Worm (Caenorhabditis elegans) whole organism, L1 larva: ENCODE results near the gene F59E11.7.

Source experiments
- C04F5.9 ChIP-seq: sonication (generic microtip); optimal IDR thresholded peaks from 2 replicates; lab custom pipeline; 2016; ENCODE audit warnings: missing genetic modification characterization, missing compliant biosample characterization
- C16A3.4 ChIP-seq: fragments of 150-350 bp; optimal IDR thresholded peaks from 2 replicates; lab custom pipeline; 2014; ENCODE audit warnings: missing biosample characterization, missing genetic modification characterization
- Y116A8C.19 ChIP-seq: sonication (generic microtip); optimal IDR thresholded peaks from 2 replicates; lab custom pipeline; 2016; ENCODE audit warnings: missing compliant biosample characterization, missing genetic modification characterization, borderline replicate concordance
- aha-1 ChIP-seq: fragments of 150-350 bp; optimal IDR thresholded peaks from 2 replicates; lab custom pipeline; 2014; ENCODE audit warnings: missing biosample characterization, missing genetic modification characterization
- ama-1 ChIP-seq: fragments of 150-350 bp; optimal IDR thresholded peaks from 2 replicates; lab custom pipeline; 2014
- ceh-88 ChIP-seq: fragments of 200-800 bp; sonication (Bioruptor generic); IDR thresholded peaks from 2 replicates; pipeline ENCODE4 v1.3.6; 2022; ENCODE audit warnings: missing genetic modification characterization, missing compliant biosample characterization
- egl-13 ChIP-seq: sonication (generic microtip); optimal IDR thresholded peaks from 2 replicates; lab custom pipeline; 2016; ENCODE audit warnings: missing genotype, missing genetic modification reagents, missing genetic modification characterization, missing compliant biosample characterization
- elt-3 ChIP-seq, 6 experiments: fragments of 150-350 bp in 1 of 6; sonication (generic microtip); optimal IDR thresholded peaks; 2 replicates each; lab custom pipeline; 2017 to 2018; ENCODE audit warnings: missing biosample characterization in 6 of 6, missing genetic modification characterization in 6 of 6, inconsistent platforms in 1 of 6
- ets-5 ChIP-seq: fragments of 200-800 bp; sonication (Bioruptor generic); IDR thresholded peaks from 2 replicates; pipeline ENCODE4 v1.3.6; 2022; ENCODE audit warnings: missing genetic modification characterization, missing compliant biosample characterization
- fkh-10 ChIP-seq: sonication (generic microtip); optimal IDR thresholded peaks from 2 replicates; lab custom pipeline; 2017; ENCODE audit warnings: missing biosample characterization, missing genetic modification reagents, missing genetic modification characterization
- fkh-4 ChIP-seq: sonication (generic microtip); optimal IDR thresholded peaks from 2 replicates; lab custom pipeline; 2016; ENCODE audit warnings: missing compliant biosample characterization, missing genetic modification characterization, borderline replicate concordance
- fkh-8 ChIP-seq: sonication (generic microtip); optimal IDR thresholded peaks from 2 replicates; lab custom pipeline; 2016; ENCODE audit warnings: mild to moderate bottlenecking, missing genetic modification characterization, missing compliant biosample characterization
- grh-1 ChIP-seq: fragments of 200-800 bp; sonication (Bioruptor generic); IDR thresholded peaks from 2 replicates; pipeline ENCODE4 v1.3.6; 2022; ENCODE audit warnings: missing genetic modification reagents, missing genetic modification characterization, missing compliant biosample characterization
- hlh-17 ChIP-seq: fragments of 200-800 bp; sonication (Bioruptor generic); optimal IDR thresholded peaks from 2 replicates; lab custom pipeline; 2018; ENCODE audit warnings: missing genetic modification characterization, mild to moderate bottlenecking, missing compliant biosample characterization, moderate library complexity, borderline replicate concordance
- hlh-4 ChIP-seq: sonication (generic microtip); optimal IDR thresholded peaks from 2 replicates; lab custom pipeline; 2016; ENCODE audit warnings: mild to moderate bottlenecking, missing genetic modification characterization, missing compliant biosample characterization
- lin-13 ChIP-seq: fragments of 150-350 bp; optimal IDR thresholded peaks from 2 replicates; lab custom pipeline; 2014; ENCODE audit warnings: missing biosample characterization, missing genetic modification reagents, missing genetic modification characterization
- lin-35 ChIP-seq, 2 experiments: fragments of 150-350 bp; optimal IDR thresholded peaks; 2 replicates each; lab custom pipeline; 2014; ENCODE audit warnings: missing biosample characterization in 2 of 2, missing genetic modification characterization in 2 of 2, missing genetic modification reagents in 2 of 2
- lir-3 ChIP-seq: sonication (generic microtip); optimal IDR thresholded peaks from 2 replicates; lab custom pipeline; 2016; ENCODE audit warnings: mild to moderate bottlenecking, missing genetic modification characterization, moderate library complexity, missing compliant biosample characterization; ENCODE audit not compliant: poor library complexity
- mab-9 ChIP-seq: fragments of 200-800 bp; sonication (Bioruptor generic); IDR thresholded peaks from 2 replicates; pipeline ENCODE4 v1.3.6; 2022; ENCODE audit warnings: missing genetic modification reagents, missing genetic modification characterization, missing compliant biosample characterization
- nhr-11 ChIP-seq: fragments of 150-350 bp; optimal IDR thresholded peaks from 2 replicates; lab custom pipeline; 2014; ENCODE audit warnings: missing biosample characterization, missing genetic modification characterization
- nhr-12 ChIP-seq: sonication (generic microtip); optimal IDR thresholded peaks from 2 replicates; lab custom pipeline; 2017; ENCODE audit warnings: missing biosample characterization, missing genetic modification characterization
- nhr-19 ChIP-seq: fragments of 200-800 bp; sonication (Bioruptor generic); conservative IDR thresholded peaks from 2 replicates; pipeline ENCODE4 v1.3.6; 2022; ENCODE audit warnings: missing genetic modification characterization, missing compliant biosample characterization
- nhr-28 ChIP-seq: fragments of 150-350 bp; optimal IDR thresholded peaks from 2 replicates; lab custom pipeline; 2014; ENCODE audit warnings: missing biosample characterization, missing genetic modification characterization
- nhr-47 ChIP-seq: sonication (generic microtip); optimal IDR thresholded peaks from 2 replicates; lab custom pipeline; 2016; ENCODE audit warnings: mild to moderate bottlenecking, missing genetic modification characterization, moderate library complexity, missing compliant biosample characterization
- nhr-76 ChIP-seq: sonication (generic microtip); optimal IDR thresholded peaks from 2 replicates; lab custom pipeline; 2017; ENCODE audit warnings: missing biosample characterization, missing genetic modification characterization
- nhr-77 ChIP-seq: fragments of 150-350 bp; optimal IDR thresholded peaks from 2 replicates; lab custom pipeline; 2014; ENCODE audit warnings: missing biosample characterization, missing genetic modification characterization
- nhr-85 ChIP-seq: sonication (generic microtip); peaks from one replicate; lab custom pipeline; 2016; ENCODE audit warnings: missing genetic modification characterization, inconsistent platforms, missing compliant biosample characterization
- pag-3 ChIP-seq: sonication (generic microtip); optimal IDR thresholded peaks from 2 replicates; lab custom pipeline; 2017; ENCODE audit warnings: missing genetic modification characterization, mild to moderate bottlenecking, missing compliant biosample characterization, antibody characterized with exemption, borderline replicate concordance; ENCODE audit not compliant: insufficient read depth
- sox-4 ChIP-seq: sonication (generic microtip); optimal IDR thresholded peaks from 2 replicates; lab custom pipeline; 2016; ENCODE audit warnings: missing genetic modification characterization, missing compliant biosample characterization
- sup-37 ChIP-seq: fragments of 200-800 bp; sonication (Bioruptor generic); optimal IDR thresholded peaks from 2 replicates; lab custom pipeline; 2018; ENCODE audit warnings: mild to moderate bottlenecking, missing genetic modification characterization, missing compliant biosample characterization
- tbx-2 ChIP-seq: sonication (generic microtip); optimal IDR thresholded peaks from 2 replicates; lab custom pipeline; 2016; ENCODE audit warnings: missing genetic modification characterization, missing compliant biosample characterization
- tlp-1 ChIP-seq: fragments of 150-350 bp; optimal IDR thresholded peaks from 2 replicates; lab custom pipeline; 2014; ENCODE audit warnings: missing biosample characterization, missing genetic modification characterization
- unc-130 ChIP-seq: fragments of 150-350 bp; optimal IDR thresholded peaks from 2 replicates; lab custom pipeline; 2017; ENCODE audit warnings: missing biosample characterization, missing genetic modification characterization, inconsistent platforms
- unc-98 ChIP-seq: fragments of 200-800 bp; sonication (Bioruptor generic); IDR thresholded peaks from 2 replicates; pipeline ENCODE4 v1.3.6; 2022; ENCODE audit warnings: missing genetic modification characterization, missing compliant biosample characterization
- xbp-1 ChIP-seq: sonication (generic microtip); optimal IDR thresholded peaks from 2 replicates; lab custom pipeline; 2016; ENCODE audit warnings: missing genetic modification characterization, missing compliant biosample characterization
- zag-1 ChIP-seq: fragments of 150-350 bp; optimal IDR thresholded peaks from 2 replicates; lab custom pipeline; 2014; ENCODE audit warnings: missing biosample characterization, missing genetic modification characterization

Gene F59E11.7

DNA sequence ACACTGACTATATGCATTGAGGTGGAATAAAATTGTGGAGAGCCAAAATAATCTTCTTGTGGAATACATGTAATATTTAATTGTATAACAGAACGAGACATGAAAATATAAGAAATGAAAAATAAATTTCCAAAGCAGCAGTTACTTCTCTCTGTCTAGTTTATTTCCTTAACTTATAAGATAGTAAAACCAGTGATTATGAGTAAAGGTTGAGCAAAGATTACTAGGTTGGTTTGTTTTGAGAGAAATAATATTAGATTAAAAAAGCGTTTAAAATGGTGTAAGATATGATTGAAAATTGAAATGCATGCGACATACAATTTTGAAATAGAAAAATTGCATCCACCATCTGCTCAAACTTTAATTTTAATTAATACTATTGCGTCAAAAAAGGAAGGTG lies 23.7 kb downstream of the F59E11.7 start, which contains the start of gene srh-201:
Gene srh-201 (minus strand): TSS at position 101 of the 400 bp plus-strand sequence.
- TF ChIP-seq fkh-4 (tag; lab: Kevin White, UChicago) (no peak), elt-3 (tag; optimal IDR thresholded peaks at IDR 0.05; lab: Kevin White, UChicago) (no peak), nhr-19 (GFP tag; lab: Robert Waterston, UW) (no peak), lin-35 (GFP tag; optimal IDR thresholded peaks at IDR 0.05; lab: Kevin White, UChicago) (no peak)

DNA sequence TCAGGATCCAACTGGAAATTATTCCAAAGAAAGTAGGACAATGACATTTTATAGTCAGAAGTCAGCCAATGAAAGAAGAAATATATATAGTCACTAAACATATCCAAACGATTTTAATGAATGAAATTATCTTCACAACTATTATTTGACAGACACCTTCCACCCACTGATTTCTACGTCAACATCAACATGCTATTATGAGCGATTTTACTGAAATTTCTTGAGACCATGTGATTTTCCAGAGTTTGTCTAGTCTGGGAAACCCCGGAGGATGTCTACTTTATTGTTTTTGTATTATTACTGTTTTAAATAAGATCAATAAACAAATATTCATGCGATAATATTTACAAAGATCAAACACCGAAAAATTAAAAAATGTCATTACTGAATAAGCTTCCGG lies 25.5 kb downstream of the F59E11.7 start, which contains the start of gene srt-18:
Gene srt-18 (minus strand): TSS at position 101 of the 400 bp plus-strand sequence.
- TF ChIP-seq lin-13 (no peak), lin-35 (GFP tag; optimal IDR thresholded peaks at IDR 0.05; lab: Kevin White, UChicago) (no peak), hlh-4 (tag; lab: Kevin White, UChicago) (no peak), mab-9 (no peak), pag-3 (no peak), Y116A8C.19 (no peak), sup-37 (GFP tag; lab: Kevin White, UChicago) (no peak), lir-3 (tag; lab: Kevin White, UChicago) (no peak), ceh-88 (GFP tag; lab: Robert Waterston, UW) (no peak), grh-1 (GFP tag; lab: Robert Waterston, UW) (no peak), nhr-85 (tag; lab: Kevin White, UChicago) (no peak), unc-130 (tag; lab: Kevin White, UChicago) (no peak), egl-13 (no peak), unc-98 (GFP tag; lab: Robert Waterston, UW) (no peak), fkh-8 (tag; lab: Kevin White, UChicago) (no peak), sox-4 (no peak), xbp-1 (no peak), zag-1 (tag; lab: Kevin White, UChicago) (no peak), C04F5.9 (tag; lab: Kevin White, UChicago) (no peak)
- TF ChIP-seq, all 84 proteins: peak for 0

DNA sequence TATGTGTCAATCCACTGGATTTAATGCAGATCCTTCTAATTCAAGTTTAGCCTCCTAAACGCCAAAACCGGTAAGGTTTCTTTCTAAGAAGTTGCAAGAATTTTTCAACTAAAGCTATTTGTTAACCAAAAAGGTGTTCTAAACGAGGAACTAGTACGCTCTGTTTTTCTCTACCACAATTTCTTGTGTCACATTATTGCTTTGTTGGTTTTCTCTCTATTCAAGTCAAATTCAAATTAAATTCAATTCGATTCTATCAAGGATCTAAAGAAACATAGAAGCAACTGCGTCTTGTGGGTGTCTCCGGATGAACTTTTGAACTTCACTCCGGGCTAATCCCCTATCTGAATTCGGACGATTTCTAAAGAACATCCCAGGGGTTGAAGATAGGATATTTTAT lies 26.4 kb downstream of the F59E11.7 start, which contains the start of gene oac-40:
Gene oac-40 (plus strand): TSS at position 301 of the 400 bp plus-strand sequence.
- no peak for TF ChIP-seq ama-1 (lab: Kevin White, UChicago)
- TF ChIP-seq aha-1, result no peak
- TF ChIP-seq nhr-19 (GFP tag; lab: Robert Waterston, UW), result no peak
- TF ChIP-seq tbx-2 (tag; lab: Kevin White, UChicago), result no peak
- no peak for TF ChIP-seq tlp-1 (tag; lab: Kevin White, UChicago)
- TF ChIP-seq C04F5.9 (tag; lab: Kevin White, UChicago), result no peak
- no peak for TF ChIP-seq unc-98 (GFP tag; lab: Robert Waterston, UW)
- no peak for TF ChIP-seq nhr-28 (tag; lab: Kevin White, UChicago)
- TF ChIP-seq nhr-11 (tag; lab: Kevin White, UChicago), result no peak
- no peak for TF ChIP-seq ets-5 (GFP tag; lab: Robert Waterston, UW)

DNA sequence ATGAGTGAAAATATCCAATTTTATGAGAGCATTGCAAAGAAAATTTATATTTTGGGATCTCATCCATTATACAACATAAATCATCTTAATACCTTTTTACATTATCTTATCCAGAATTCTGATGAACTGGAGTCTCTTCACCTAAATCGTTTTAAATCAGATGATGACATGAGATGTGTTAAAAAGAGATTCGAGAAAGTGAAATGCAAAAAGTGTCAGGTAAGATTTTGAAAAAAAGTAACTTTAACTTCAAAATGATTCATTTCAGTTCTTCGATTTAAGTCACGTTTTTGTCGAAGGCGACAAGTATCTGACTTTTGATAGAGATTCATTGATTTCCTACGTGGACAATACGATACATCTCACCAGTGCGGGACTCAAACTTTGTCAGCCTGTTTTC lies 28.8 kb downstream of the F59E11.7 start:
- TF ChIP-seq aha-1 (no peak), lin-13 (no peak), nhr-12 (tag; lab: Kevin White, UChicago) (no peak), nhr-47 (tag; lab: Kevin White, UChicago) (no peak), fkh-10 (GFP tag; lab: Kevin White, UChicago) (no peak)

DNA sequence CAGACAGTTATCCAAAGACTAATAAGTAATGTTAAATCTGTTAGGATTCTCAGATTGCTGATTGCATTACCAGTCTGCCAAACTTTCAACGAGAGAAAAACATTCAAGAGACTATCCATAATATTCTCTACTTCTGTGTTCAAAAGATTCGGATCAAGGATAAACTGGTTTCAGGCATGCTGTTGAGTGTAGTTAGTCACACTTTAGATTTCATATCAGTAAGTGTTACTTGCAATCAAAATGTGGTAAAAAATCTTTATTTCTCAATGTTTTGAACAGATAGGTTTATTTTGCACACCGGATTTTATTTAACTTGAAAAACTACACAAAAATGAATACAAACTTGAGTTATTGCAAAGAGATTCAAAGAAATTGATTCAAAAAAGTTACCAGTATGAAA lies 32.0 kb downstream of the F59E11.7 start, which contains the start of gene oac-41:
Gene oac-41 (minus strand): TSS at position 101 of the 400 bp plus-strand sequence.
- no peak for TF ChIP-seq mab-9
- TF ChIP-seq C16A3.4 (tag; lab: Kevin White, UChicago), result no peak
- TF ChIP-seq nhr-76 (tag; lab: Kevin White, UChicago), result no peak
- no peak for TF ChIP-seq lin-35 (GFP tag; optimal IDR thresholded peaks at IDR 0.05; lab: Kevin White, UChicago)
- TF ChIP-seq nhr-77 (tag; lab: Kevin White, UChicago), result no peak
- no peak for TF ChIP-seq unc-98 (GFP tag; lab: Robert Waterston, UW)
- TF ChIP-seq hlh-17 (GFP tag; lab: Kevin White, UChicago), result no peak
- TF ChIP-seq egl-13, result no peak
- TF ChIP-seq pag-3, result no peak
